Worm (Caenorhabditis elegans) whole organism, late embryonic: ENCODE data around the gene dot-1.4.

Experiments
- C08G9.2 ChIP-seq: sonication (generic microtip); optimal IDR thresholded peaks from 2 replicates; lab custom pipeline; 2016; ENCODE audit warnings: mild to moderate bottlenecking, missing genetic modification characterization, moderate library complexity, missing compliant biosample characterization
- K02D7.2 ChIP-seq: sonication (generic microtip); optimal IDR thresholded peaks from 2 replicates; lab custom pipeline; 2017; ENCODE audit warnings: mild to moderate bottlenecking, missing genetic modification characterization, missing compliant biosample characterization
- T23F11.4 ChIP-seq: fragments of 200-800 bp; sonication (Bioruptor generic); optimal IDR thresholded peaks from 2 replicates; lab custom pipeline; 2018; ENCODE audit warnings: mild to moderate bottlenecking, missing genetic modification characterization, missing compliant biosample characterization
- Y22D7AL.16 ChIP-seq: sonication (generic microtip); optimal IDR thresholded peaks from 2 replicates; lab custom pipeline; 2016; ENCODE audit warnings: missing genetic modification characterization, missing compliant biosample characterization
- ahr-1 ChIP-seq: sonication (generic microtip); optimal IDR thresholded peaks from 2 replicates; lab custom pipeline; 2016; ENCODE audit warnings: missing genetic modification characterization, missing compliant biosample characterization
- ama-1 ChIP-seq: fragments of 150-350 bp; optimal IDR thresholded peaks from 2 replicates; lab custom pipeline; 2014
- ceh-14 ChIP-seq: sonication (generic microtip); optimal IDR thresholded peaks from 2 replicates; lab custom pipeline; 2016; ENCODE audit warnings: missing genotype, missing genetic modification characterization, missing compliant biosample characterization
- ceh-19 ChIP-seq: fragments of 200-800 bp; sonication (Bioruptor generic); optimal IDR thresholded peaks from 2 replicates; lab custom pipeline; 2018; ENCODE audit warnings: mild to moderate bottlenecking, missing genetic modification characterization, missing compliant biosample characterization
- ceh-2 ChIP-seq: sonication (generic microtip); optimal IDR thresholded peaks from 2 replicates; lab custom pipeline; 2016; ENCODE audit warnings: missing genotype, missing genetic modification characterization, missing compliant biosample characterization
- ceh-24 ChIP-seq: sonication (generic microtip); optimal IDR thresholded peaks from 2 replicates; lab custom pipeline; 2016; ENCODE audit warnings: mild to moderate bottlenecking, missing genetic modification characterization, missing compliant biosample characterization
- ceh-30 ChIP-seq: fragments of 150-350 bp; optimal IDR thresholded peaks from 2 replicates; lab custom pipeline; 2014; ENCODE audit warnings: missing biosample characterization, missing genetic modification characterization
- ceh-31 ChIP-seq: sonication (generic microtip); optimal IDR thresholded peaks from 2 replicates; lab custom pipeline; 2016; ENCODE audit warnings: missing genetic modification characterization, missing compliant biosample characterization
- ceh-45 ChIP-seq: fragments of 200-800 bp; sonication (Bioruptor generic); IDR thresholded peaks from 2 replicates; pipeline ENCODE4 v1.3.6; 2022; ENCODE audit warnings: missing genetic modification reagents, missing genetic modification characterization, missing compliant biosample characterization
- ceh-48 ChIP-seq: sonication (generic microtip); optimal IDR thresholded peaks from 2 replicates; lab custom pipeline; 2016; ENCODE audit warnings: missing genetic modification characterization, inconsistent platforms, missing compliant biosample characterization
- ceh-6 ChIP-seq: fragments of 200-800 bp; sonication (Bioruptor generic); optimal IDR thresholded peaks from 2 replicates; lab custom pipeline; 2018; ENCODE audit warnings: mild to moderate bottlenecking, missing genetic modification characterization, missing compliant biosample characterization
- che-1 ChIP-seq: sonication (generic microtip); optimal IDR thresholded peaks from 2 replicates; lab custom pipeline; 2016; ENCODE audit warnings: mild to moderate bottlenecking, missing genetic modification characterization, missing compliant biosample characterization
- dve-1 ChIP-seq: sonication (generic microtip); optimal IDR thresholded peaks from 2 replicates; lab custom pipeline; 2017; ENCODE audit warnings: antibody characterized with exemption, mild to moderate bottlenecking, missing genetic modification characterization, missing compliant biosample characterization
- elt-2 ChIP-seq: sonication (generic microtip); optimal IDR thresholded peaks from 2 replicates; lab custom pipeline; 2016; ENCODE audit warnings: missing genetic modification reagents, missing genetic modification characterization, missing compliant biosample characterization
- eyg-1 ChIP-seq: sonication (generic microtip); optimal IDR thresholded peaks from 2 replicates; lab custom pipeline; 2016; ENCODE audit warnings: missing genotype, missing genetic modification characterization, missing compliant biosample characterization
- fax-1 ChIP-seq: sonication (generic microtip); optimal IDR thresholded peaks from 2 replicates; lab custom pipeline; 2016; ENCODE audit warnings: missing genotype, missing genetic modification characterization, missing compliant biosample characterization
- fkh-6 ChIP-seq: sonication (generic microtip); optimal IDR thresholded peaks from 2 replicates; lab custom pipeline; 2016; ENCODE audit warnings: missing genetic modification characterization, missing compliant biosample characterization
- gmeb-2 ChIP-seq: sonication (generic microtip); optimal IDR thresholded peaks from 2 replicates; lab custom pipeline; 2016; ENCODE audit warnings: missing genetic modification characterization, inconsistent platforms, missing compliant biosample characterization
- hlh-13 ChIP-seq: fragments of 200-800 bp; sonication (Bioruptor generic); optimal IDR thresholded peaks from 2 replicates; lab custom pipeline; 2018; ENCODE audit warnings: mild to moderate bottlenecking, missing genetic modification characterization, missing compliant biosample characterization
- hlh-15 ChIP-seq: sonication (generic microtip); optimal IDR thresholded peaks from 2 replicates; lab custom pipeline; 2016; ENCODE audit warnings: missing genetic modification characterization, missing compliant biosample characterization
- hlh-30 ChIP-seq: sonication (generic microtip); optimal IDR thresholded peaks from 2 replicates; lab custom pipeline; 2017; ENCODE audit warnings: antibody characterized with exemption, missing genetic modification characterization, missing compliant biosample characterization; ENCODE audit not compliant: insufficient read depth
- hlh-6 ChIP-seq: sonication (generic microtip); optimal IDR thresholded peaks from 2 replicates; lab custom pipeline; 2016; ENCODE audit warnings: missing genotype, missing genetic modification characterization, missing compliant biosample characterization
- lim-6 ChIP-seq: sonication (generic microtip); optimal IDR thresholded peaks from 2 replicates; lab custom pipeline; 2016; ENCODE audit warnings: missing genetic modification characterization, missing compliant biosample characterization
- madf-2 ChIP-seq: sonication (generic microtip); optimal IDR thresholded peaks from 2 replicates; lab custom pipeline; 2017; ENCODE audit warnings: missing genetic modification characterization, missing compliant biosample characterization
- nfya-1 ChIP-seq: sonication (generic microtip); optimal IDR thresholded peaks from 2 replicates; lab custom pipeline; 2017; ENCODE audit warnings: missing genetic modification characterization, mild to moderate bottlenecking, missing compliant biosample characterization, antibody characterized with exemption, moderate library complexity
- odd-2 ChIP-seq: sonication (generic microtip); optimal IDR thresholded peaks from 2 replicates; lab custom pipeline; 2017; ENCODE audit warnings: antibody characterized with exemption, mild to moderate bottlenecking, missing genetic modification characterization, missing compliant biosample characterization
- pag-3 ChIP-seq: sonication (generic microtip); optimal IDR thresholded peaks from 2 replicates; lab custom pipeline; 2016; ENCODE audit warnings: missing compliant biosample characterization, missing genetic modification characterization, borderline replicate concordance
- pat-9 ChIP-seq: fragments of 200-800 bp; sonication (Bioruptor generic); optimal IDR thresholded peaks from 2 replicates; lab custom pipeline; 2018; ENCODE audit warnings: mild to moderate bottlenecking, missing genetic modification characterization, moderate library complexity, missing compliant biosample characterization
- pha-2 ChIP-seq: sonication (generic microtip); optimal IDR thresholded peaks from 2 replicates; lab custom pipeline; 2017; ENCODE audit warnings: mild to moderate bottlenecking, missing genetic modification characterization, missing compliant biosample characterization
- pqm-1 ChIP-seq: sonication (generic microtip); optimal IDR thresholded peaks from 2 replicates; lab custom pipeline; 2016; ENCODE audit warnings: missing genetic modification characterization, missing compliant biosample characterization
- pros-1 ChIP-seq: fragments of 150-350 bp; optimal IDR thresholded peaks from 2 replicates; lab custom pipeline; 2014; ENCODE audit warnings: missing biosample characterization, missing genetic modification reagents, missing genetic modification characterization
- sox-4 ChIP-seq: sonication (generic microtip); optimal IDR thresholded peaks from 2 replicates; lab custom pipeline; 2017; ENCODE audit warnings: mild to moderate bottlenecking, missing genetic modification characterization, inconsistent platforms, missing compliant biosample characterization
- tbx-2 ChIP-seq: sonication (generic microtip); optimal IDR thresholded peaks from 2 replicates; lab custom pipeline; 2016; ENCODE audit warnings: missing genetic modification characterization, missing compliant biosample characterization
- tbx-7 ChIP-seq: sonication (generic microtip); optimal IDR thresholded peaks from 2 replicates; lab custom pipeline; 2016; ENCODE audit warnings: missing genotype, missing genetic modification characterization, missing compliant biosample characterization
- unc-42 ChIP-seq: sonication (generic microtip); optimal IDR thresholded peaks from 2 replicates; lab custom pipeline; 2016; ENCODE audit warnings: missing genotype, missing genetic modification characterization, missing compliant biosample characterization
- unc-55 ChIP-seq: sonication (generic microtip); optimal IDR thresholded peaks from 2 replicates; lab custom pipeline; 2017; ENCODE audit warnings: missing biosample characterization, missing genetic modification reagents, missing genetic modification characterization
- zip-5 ChIP-seq: sonication (generic microtip); optimal IDR thresholded peaks from 2 replicates; lab custom pipeline; 2016; ENCODE audit warnings: missing genetic modification characterization, missing compliant biosample characterization
- ztf-16 ChIP-seq: sonication (generic microtip); optimal IDR thresholded peaks from 2 replicates; lab custom pipeline; 2017; ENCODE audit warnings: missing genetic modification characterization, missing compliant biosample characterization

The dot-1.4 gene

DNA sequence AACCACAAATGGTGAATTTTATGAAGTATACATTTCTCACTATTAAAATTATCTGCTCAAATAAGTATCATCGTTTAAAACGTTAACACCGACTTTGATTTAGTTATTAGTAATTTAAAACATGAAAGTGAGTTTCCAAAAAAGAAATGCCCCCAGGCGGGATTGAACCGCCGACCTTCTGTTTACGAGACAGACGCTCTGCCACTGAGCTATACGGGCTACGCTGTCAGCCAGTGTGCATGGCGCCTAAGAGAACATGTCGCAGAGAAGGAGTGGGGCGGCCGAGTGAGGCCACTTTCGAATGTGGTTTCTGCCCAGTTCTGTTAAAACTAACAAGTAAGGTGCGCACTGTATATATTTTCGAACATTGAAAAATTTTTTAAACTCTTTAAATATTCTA is 3.5 kb upstream of the dot-1.4 start (continued):
- TF ChIP-seq ztf-16 (tag; lab: Kevin White, UChicago): peak; percentile 51
- TF ChIP-seq fkh-6 (tag; lab: Kevin White, UChicago): peak; percentile 29
- peak; percentile 27 for TF ChIP-seq tbx-7 (tag; lab: Kevin White, UChicago)
- peak; percentile 28 for TF ChIP-seq eyg-1
- TF ChIP-seq elt-2 (tag; lab: Kevin White, UChicago): peak; percentile 72
- TF ChIP-seq T23F11.4 (GFP tag; lab: Kevin White, UChicago): peak; percentile 15
- TF ChIP-seq tbx-2: peak; percentile 54
- TF ChIP-seq zip-5 (tag; lab: Kevin White, UChicago): peak; percentile 23
- peak; percentile 27 for TF ChIP-seq ceh-14 (tag; lab: Kevin White, UChicago)
- TF ChIP-seq ceh-45 (GFP tag; lab: Robert Waterston, UW): no peak
- TF ChIP-seq ceh-30: no peak
- no peak for TF ChIP-seq pros-1 (tag; lab: Kevin White, UChicago)
- TF ChIP-seq madf-2: no peak
- TF ChIP-seq fax-1 (tag; lab: Kevin White, UChicago): peak; percentile 13
- TF ChIP-seq C08G9.2 (tag; lab: Kevin White, UChicago): peak; percentile 47
- TF ChIP-seq pha-2 (tag; lab: Kevin White, UChicago): peak; percentile 56
- TF ChIP-seq hlh-6 (tag; lab: Kevin White, UChicago): peak; percentile 74
- peak; percentile 72 for TF ChIP-seq che-1 (tag; lab: Kevin White, UChicago)
- TF ChIP-seq unc-55 (GFP tag; lab: Kevin White, UChicago): no peak
- peak; percentile 19 for TF ChIP-seq ahr-1 (tag; lab: Kevin White, UChicago)
- TF ChIP-seq ceh-2 (tag; lab: Kevin White, UChicago): peak; percentile 49
- TF ChIP-seq dve-1 (tag; lab: Kevin White, UChicago): peak; percentile 21
- peak; percentile 60 for TF ChIP-seq ceh-19 (GFP tag; lab: Kevin White, UChicago)
- no peak for TF ChIP-seq hlh-30
- peak; percentile 21 for TF ChIP-seq hlh-15
- TF ChIP-seq pag-3 (tag; lab: Kevin White, UChicago): no peak
- TF ChIP-seq Y22D7AL.16 (tag; lab: Kevin White, UChicago): peak; percentile 17
- no peak for TF ChIP-seq lim-6 (tag; lab: Kevin White, UChicago)
- no peak for TF ChIP-seq ceh-24 (tag; lab: Kevin White, UChicago)
- peak; percentile 64 for TF ChIP-seq sox-4 (tag; lab: Kevin White, UChicago)
- peak; percentile 67 for TF ChIP-seq ceh-6 (GFP tag; lab: Kevin White, UChicago)
- TF ChIP-seq gmeb-2: no peak
- peak; percentile 63 for TF ChIP-seq pat-9 (tag; lab: Kevin White, UChicago)
- no peak for TF ChIP-seq K02D7.2 (tag; lab: Kevin White, UChicago)
- peak; percentile 25 for TF ChIP-seq unc-42 (tag; lab: Kevin White, UChicago)
- TF ChIP-seq pqm-1 (tag; lab: Kevin White, UChicago): no peak
- TF ChIP-seq ama-1: no peak
- TF ChIP-seq ceh-31 (tag; lab: Kevin White, UChicago): peak; percentile 52

DNA sequence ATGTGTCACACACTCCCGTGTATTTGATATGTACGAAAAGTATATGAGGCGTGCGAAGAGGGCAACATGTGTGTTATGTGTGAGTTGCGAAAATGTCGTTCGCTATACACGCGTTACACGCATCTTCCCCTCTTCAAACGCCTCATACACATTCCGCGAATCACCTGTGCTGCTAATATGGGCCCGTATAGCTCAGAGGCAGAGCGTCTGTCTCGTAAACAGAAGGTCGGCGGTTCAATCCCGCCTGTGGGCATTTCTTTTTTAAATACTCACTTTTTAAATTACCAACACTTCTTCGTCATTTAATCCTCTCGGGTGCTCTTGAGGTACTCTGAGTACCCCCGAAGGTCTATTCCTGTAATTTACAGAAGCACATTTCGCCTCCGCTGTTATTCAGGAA is 2.1 kb upstream of the dot-1.4 start:
- TF ChIP-seq Y22D7AL.16 (tag; lab: Kevin White, UChicago) (no peak), tbx-2 (no peak), ceh-48 (tag; lab: Kevin White, UChicago) (no peak), nfya-1 (tag; lab: Kevin White, UChicago) (peak; percentile 47), hlh-13 (GFP tag; lab: Kevin White, UChicago) (no peak)

DNA sequence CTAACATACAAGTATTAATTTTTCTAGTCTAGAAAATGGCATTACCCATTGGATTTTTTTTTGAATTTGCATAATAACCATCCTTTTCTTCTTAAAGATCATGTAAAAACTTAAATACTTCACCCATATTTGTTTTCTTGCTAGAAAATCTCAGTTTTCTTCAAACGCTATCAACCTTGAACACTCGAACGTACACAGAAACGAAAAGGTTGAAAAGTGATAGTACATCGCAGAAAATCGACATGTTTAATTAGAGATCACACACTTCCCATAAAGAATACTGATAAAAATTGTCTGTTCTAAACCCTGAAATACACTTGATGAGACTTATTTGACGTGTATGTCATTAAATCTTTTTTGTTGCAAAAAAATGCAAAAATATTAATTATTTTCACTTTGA is 3.9 kb downstream of the dot-1.4 start, which contains the start of gene F55G7.4:
F55G7.4 (plus strand) TSS at position 301 of the 400 bp plus-strand sequence.
- TF ChIP-seq odd-2 (tag; lab: Kevin White, UChicago) (no peak), unc-55 (GFP tag; lab: Kevin White, UChicago) (no peak)
- TF ChIP-seq, all 69 proteins: peak for 0
